Fruit fly (Drosophila melanogaster) whole organism, wandering third instar larva: ENCODE data around the gene Shc.
A peak's percentile ranks its signal among the peaks of the same experiment; 100 is the strongest.

Experiments used
- Abd-B ChIP-seq: fragments of >200 bp; optimal IDR thresholded peaks from 2 replicates; lab custom pipeline; 2017; ENCODE audit warnings: missing biosample characterization, missing genetic modification characterization
- CG32264 ChIP-seq: fragments of 200-800 bp; sonication (Bioruptor generic); optimal IDR thresholded peaks from 2 replicates; lab custom pipeline; 2016; ENCODE audit warnings: missing biosample characterization, missing genetic modification characterization
- CG9705 ChIP-seq: fragments of 200-800 bp; sonication (Bioruptor generic); optimal IDR thresholded peaks from 2 replicates; lab custom pipeline; 2018; ENCODE audit warnings: missing biosample characterization, mild to moderate bottlenecking, missing genetic modification characterization
- CrebA ChIP-seq: fragments of 200-800 bp; sonication (Bioruptor generic); optimal IDR thresholded peaks from 2 replicates; lab custom pipeline; 2016; ENCODE audit warnings: missing biosample characterization, mild to moderate bottlenecking, missing genetic modification characterization, borderline replicate concordance
- Dfd ChIP-seq: fragments of >200 bp; optimal IDR thresholded peaks from 2 replicates; lab custom pipeline; 2017; ENCODE audit warnings: missing biosample characterization, missing genetic modification characterization
- Dif ChIP-seq: fragments of 200-275, 200-300 bp; sonication (Bioruptor generic); optimal IDR thresholded peaks from 2 replicates; lab custom pipeline; 2018; ENCODE audit warnings: missing biosample characterization, missing genetic modification characterization; ENCODE audit not compliant: partially characterized antibody
- GATAd ChIP-seq: sonication (Bioruptor generic); optimal IDR thresholded peaks from 2 replicates; lab custom pipeline; 2016; ENCODE audit warnings: missing biosample characterization, missing genetic modification characterization
- HLH106 ChIP-seq: fragments of 200-800 bp; optimal IDR thresholded peaks from 3 replicates; lab custom pipeline; 2019; ENCODE audit warnings: missing biosample characterization, mild to moderate bottlenecking, missing genetic modification characterization, moderate library complexity
- Hnf4 ChIP-seq: fragments of 200-800 bp; sonication (Bioruptor generic); optimal IDR thresholded peaks from 2 replicates; lab custom pipeline; 2016; ENCODE audit warnings: missing biosample characterization, mild to moderate bottlenecking, missing genetic modification characterization
- Hr83 ChIP-seq: fragments of 200-300 bp; sonication (Bioruptor generic); optimal IDR thresholded peaks from 2 replicates; lab custom pipeline; 2016; ENCODE audit warnings: missing biosample characterization, mild to moderate bottlenecking, missing genetic modification characterization, moderate library complexity; ENCODE audit not compliant: poor library complexity, severe bottlenecking
- Jra ChIP-seq: sonication (Bioruptor generic); optimal IDR thresholded peaks from 2 replicates; lab custom pipeline; 2016; ENCODE audit warnings: missing biosample characterization, missing genetic modification characterization
- Mio ChIP-seq: sonication (Bioruptor generic); optimal IDR thresholded peaks from 2 replicates; lab custom pipeline; 2016; ENCODE audit warnings: missing biosample characterization, missing genetic modification characterization
- Myc ChIP-seq: fragments of >200 bp; optimal IDR thresholded peaks from 2 replicates; lab custom pipeline; 2017
- N ChIP-seq: fragments of >200 bp; optimal IDR thresholded peaks from 2 replicates; lab custom pipeline; 2018; ENCODE audit warnings: missing biosample characterization, missing external identifiers, missing genetic modification characterization
- OdsH ChIP-seq: fragments of 200-800 bp; sonication (Bioruptor generic); optimal IDR thresholded peaks from 2 replicates; lab custom pipeline; 2016; ENCODE audit warnings: missing biosample characterization, mild to moderate bottlenecking, missing genetic modification characterization
- Rel ChIP-seq, 2 experiments: fragments of 200-800 bp; sonication (Bioruptor generic) in 1 of 2; optimal IDR thresholded peaks; 2 replicates in 1 of 2; 3 replicates in 1 of 2; lab custom pipeline; 2016 to 2019; ENCODE audit warnings: mild to moderate bottlenecking in 2 of 2, missing biosample characterization in 2 of 2, missing genetic modification characterization in 2 of 2, moderate library complexity in 1 of 2
- Sp1 ChIP-seq: fragments of 200-800 bp; sonication (Bioruptor generic); optimal IDR thresholded peaks from 3 replicates; lab custom pipeline; 2019; ENCODE audit warnings: missing biosample characterization, mild to moderate bottlenecking, missing genetic modification characterization, moderate library complexity
- Vsx2 ChIP-seq: fragments of 200-300, 225-300 bp; sonication (Bioruptor generic); optimal IDR thresholded peaks from 2 replicates; lab custom pipeline; 2018; ENCODE audit warnings: missing biosample characterization, missing genetic modification characterization; ENCODE audit not compliant: partially characterized antibody
- br ChIP-seq: fragments of 200-800 bp; sonication (Bioruptor generic); optimal IDR thresholded peaks from 2 replicates; lab custom pipeline; 2016; ENCODE audit warnings: missing biosample characterization, missing genetic modification characterization
- brk ChIP-seq: fragments of 200-800 bp; sonication (Bioruptor generic); optimal IDR thresholded peaks from 2 replicates; lab custom pipeline; 2016; ENCODE audit warnings: missing biosample characterization, mild to moderate bottlenecking, missing genetic modification characterization
- dl ChIP-seq, 2 experiments: fragments of 175-275, 200-275 bp in 1 of 2; fragments of 200-275 bp in 1 of 2; sonication (Bioruptor generic); optimal IDR thresholded peaks; lab custom pipeline; 2018; ENCODE audit warnings: mild to moderate bottlenecking in 2 of 2, missing biosample characterization in 2 of 2, missing genetic modification characterization in 2 of 2, moderate library complexity in 2 of 2; ENCODE audit not compliant: partially characterized antibody in 2 of 2, insufficient read depth in 1 of 2
- dmrt93B ChIP-seq: fragments of 200-800 bp; sonication (Bioruptor generic); optimal IDR thresholded peaks from 2 replicates; lab custom pipeline; 2018; ENCODE audit warnings: missing biosample characterization, mild to moderate bottlenecking, missing genetic modification characterization
- dsf ChIP-seq: sonication (Bioruptor generic); optimal IDR thresholded peaks from 2 replicates; lab custom pipeline; 2016; ENCODE audit warnings: missing biosample characterization, missing genetic modification characterization, borderline replicate concordance
- ey ChIP-seq: fragments of 200-800 bp; sonication (Bioruptor generic); optimal IDR thresholded peaks from 2 replicates; lab custom pipeline; 2016; ENCODE audit warnings: missing biosample characterization, missing genetic modification characterization
- foxo ChIP-seq, 2 experiments: fragments of 200-800 bp; sonication (Bioruptor generic); optimal IDR thresholded peaks; 2 replicates in 1 of 2; 3 replicates in 1 of 2; lab custom pipeline; 2016 to 2017; ENCODE audit warnings: missing biosample characterization in 2 of 2, missing genetic modification characterization in 2 of 2
- fru ChIP-seq: fragments of 200-800 bp; sonication (Bioruptor generic); optimal IDR thresholded peaks from 3 replicates; lab custom pipeline; 2016; ENCODE audit warnings: missing biosample characterization, mild to moderate bottlenecking, missing genetic modification characterization
- h ChIP-seq: fragments of 200-800 bp; sonication (Bioruptor generic); optimal IDR thresholded peaks from 3 replicates; lab custom pipeline; 2016; ENCODE audit warnings: missing biosample characterization, mild to moderate bottlenecking, missing genetic modification characterization
- jim ChIP-seq: fragments of 175-275, 200-325 bp; sonication (Bioruptor generic); optimal IDR thresholded peaks from 2 replicates; lab custom pipeline; 2016; ENCODE audit warnings: missing biosample characterization, mild to moderate bottlenecking, missing genetic modification characterization
- lola ChIP-seq: fragments of >200 bp; optimal IDR thresholded peaks from 2 replicates; lab custom pipeline; 2017; ENCODE audit warnings: missing biosample characterization, missing genetic modification characterization
- pan ChIP-seq: fragments of >200 bp; optimal IDR thresholded peaks from 2 replicates; lab custom pipeline; 2017
- psq ChIP-seq: fragments of 200-800 bp; sonication (Bioruptor generic); optimal IDR thresholded peaks from 3 replicates; lab custom pipeline; 2017; ENCODE audit warnings: missing biosample characterization, mild to moderate bottlenecking, missing genetic modification characterization, moderate library complexity
- rgr ChIP-seq: fragments of 200-800 bp; sonication (Bioruptor generic); optimal IDR thresholded peaks from 3 replicates; lab custom pipeline; 2016; ENCODE audit warnings: missing biosample characterization, mild to moderate bottlenecking, missing genetic modification characterization
- sage ChIP-seq: fragments of 200-800 bp; sonication (Bioruptor generic); optimal IDR thresholded peaks from 2 replicates; lab custom pipeline; 2016; ENCODE audit warnings: missing biosample characterization, mild to moderate bottlenecking, missing genetic modification characterization
- sv ChIP-seq: fragments of 200-800 bp; sonication (Bioruptor generic); optimal IDR thresholded peaks from 3 replicates; lab custom pipeline; 2016; ENCODE audit warnings: missing biosample characterization, missing genetic modification characterization
- tai ChIP-seq: sonication (Bioruptor generic); optimal IDR thresholded peaks from 2 replicates; lab custom pipeline; 2016; ENCODE audit warnings: missing biosample characterization, missing genetic modification characterization
- usp ChIP-seq: fragments of >200 bp; optimal IDR thresholded peaks from 2 replicates; lab custom pipeline; 2017; ENCODE audit warnings: missing biosample characterization, missing genetic modification characterization

The Shc gene

dm6 chr3L:9402157-9402890, 24.5 kb upstream of the Shc start, which contains the start of gene eIF4E1:
eIF4E1 (minus strand) TSS chr3L:9402460.
- TF ChIP-seq br (peak; percentile 12), usp (GFP tag; lab: Kevin White, UChicago) (no peak), ey (GFP tag; lab: Kevin White, UChicago) (peak; percentile 1), foxo (GFP tag; optimal IDR thresholded peaks at IDR 0.05; lab: Kevin White, UChicago) (peak in 1 of 2 experiments; percentile 3), Abd-B (GFP tag; lab: Kevin White, UChicago) (no peak), Vsx2 (peak; percentile 40), Sp1 (GFP tag; lab: Kevin White, UChicago) (peak; percentile 36), sv (GFP tag; lab: Kevin White, UChicago) (peak; percentile 34), dmrt93B (GFP tag; lab: Kevin White, UChicago) (no peak), Mio (GFP tag; lab: Kevin White, UChicago) (no peak), CG32264 (GFP tag; lab: Kevin White, UChicago) (no peak), Dif (GFP tag; lab: Kevin White, UChicago) (peak; percentile 53), Myc (lab: Kevin White, UChicago) (peak; percentile 33), h (GFP tag; lab: Kevin White, UChicago) (peak; percentile 9), Rel (GFP tag; optimal IDR thresholded peaks at IDR 0.05; lab: Kevin White, UChicago) (no peak), Rel (tag; optimal IDR thresholded peaks at IDR 0.05; lab: Kevin White, UChicago) (peak; percentile 84), dl (GFP tag; optimal IDR thresholded peaks at IDR 0.05; lab: Kevin White, UChicago; ENCODE audit: insufficient read depth in 1 of 2, partially characterized antibody in 2 of 2) (peak in 1 of 2 experiments; percentile 8), CrebA (no peak), psq (GFP tag; lab: Kevin White, UChicago) (no peak), sage (GFP tag; lab: Kevin White, UChicago) (no peak), dsf (GFP tag; lab: Kevin White, UChicago) (no peak)

- TF ChIP-seq CrebA, result no peak
- TF ChIP-seq fru (GFP tag; lab: Kevin White, UChicago), result no peak
- TF ChIP-seq br, result no peak
- no peak for TF ChIP-seq usp (GFP tag; lab: Kevin White, UChicago)
- TF ChIP-seq GATAd (GFP tag; lab: Kevin White, UChicago), result no peak
- TF ChIP-seq Abd-B (GFP tag; lab: Kevin White, UChicago), result no peak
- no peak for TF ChIP-seq Dfd (GFP tag; lab: Kevin White, UChicago)
- no peak for TF ChIP-seq sage (GFP tag; lab: Kevin White, UChicago)
- TF ChIP-seq dmrt93B (GFP tag; lab: Kevin White, UChicago), result no peak
These were observed 22.3 kb upstream of the Shc start, which contains the start of gene Cpr67B for dm6 chr3L:9404497-9404896. Cpr67B (plus strand) TSS chr3L:9404797.

- peak; percentile 15 for TF ChIP-seq psq (GFP tag; lab: Kevin White, UChicago)
- TF ChIP-seq pan (lab: Kevin White, UChicago), result no peak
These were observed 16.7 kb upstream of the Shc start for dm6 chr3L:9410030-9410589.

- TF ChIP-seq lola (GFP tag; lab: Kevin White, UChicago), result no peak
- no peak for TF ChIP-seq dmrt93B (GFP tag; lab: Kevin White, UChicago)
- peak; percentile 58 for TF ChIP-seq psq (GFP tag; lab: Kevin White, UChicago)
- no peak for TF ChIP-seq CrebA
- peak; percentile 81 for TF ChIP-seq ey (GFP tag; lab: Kevin White, UChicago)
- peak; percentile 77 for TF ChIP-seq h (GFP tag; lab: Kevin White, UChicago)
- no peak for TF ChIP-seq Mio (GFP tag; lab: Kevin White, UChicago)
- TF ChIP-seq Rel (GFP tag; optimal IDR thresholded peaks at IDR 0.05; lab: Kevin White, UChicago), result no peak
- TF ChIP-seq Rel (tag; optimal IDR thresholded peaks at IDR 0.05; lab: Kevin White, UChicago), result peak; percentile 60
- TF ChIP-seq Sp1 (GFP tag; lab: Kevin White, UChicago), result peak; percentile 76
- no peak for TF ChIP-seq N
- no peak for TF ChIP-seq jim
- peak; percentile 88 for TF ChIP-seq rgr (GFP tag; lab: Kevin White, UChicago)
- TF ChIP-seq tai (GFP tag; lab: Kevin White, UChicago), result no peak
- TF ChIP-seq GATAd (GFP tag; lab: Kevin White, UChicago), result peak; percentile 22
- TF ChIP-seq Jra, result peak; percentile 77
- TF ChIP-seq CG32264 (GFP tag; lab: Kevin White, UChicago), result no peak
- TF ChIP-seq dsf (GFP tag; lab: Kevin White, UChicago), result peak; percentile 71
- TF ChIP-seq Abd-B (GFP tag; lab: Kevin White, UChicago), result no peak
- TF ChIP-seq brk (GFP tag; lab: Kevin White, UChicago), result peak; percentile 86
- no peak for TF ChIP-seq dl (GFP tag; optimal IDR thresholded peaks at IDR 0.05; lab: Kevin White, UChicago; ENCODE audit: insufficient read depth in 1 of 2, partially characterized antibody in 2 of 2)
- peak; percentile 81 for TF ChIP-seq sv (GFP tag; lab: Kevin White, UChicago)
- TF ChIP-seq br, result peak; percentile 78
- TF ChIP-seq OdsH (GFP tag; lab: Kevin White, UChicago), result peak; percentile 77
- peak; percentile 22 for TF ChIP-seq Hr83 (GFP tag; lab: Kevin White, UChicago)
- TF ChIP-seq HLH106 (tag; lab: Kevin White, UChicago), result peak; percentile 84
- no peak for TF ChIP-seq pan (lab: Kevin White, UChicago)
- TF ChIP-seq Hnf4, result peak; percentile 77
- no peak for TF ChIP-seq usp (GFP tag; lab: Kevin White, UChicago)
- peak; percentile 77 for TF ChIP-seq CG9705 (GFP tag; lab: Kevin White, UChicago)
These were observed 15.9 kb upstream of the Shc start, which contains the start of the genes CG4022 and Cpsf5 for dm6 chr3L:9410754-9411423. CG4022 (minus strand) TSS chr3L:9410832. Cpsf5 (plus strand) TSS chr3L:9411038.
